Worm (Caenorhabditis elegans): ENCODE results near the gene nit-1.

nit-1 gene

ce11 chrIII:3875608-3876007 is 46.4 kb upstream of the nit-1 start (continued):
- TF ChIP-seq alr-1 (tag; optimal IDR thresholded peaks at IDR 0.05; ENCODE audit: borderline replicate concordance) = no peak
- no peak for TF ChIP-seq ceh-88 (GFP tag; IDR thresholded peaks at IDR 0.05)
- TF ChIP-seq C04F5.9 (tag; optimal IDR thresholded peaks at IDR 0.05) = no peak
- no peak for TF ChIP-seq dsc-1 (tag; optimal IDR thresholded peaks at IDR 0.05)
- TF ChIP-seq nhr-76 (tag; optimal IDR thresholded peaks at IDR 0.05) = no peak
- no peak for TF ChIP-seq nhr-237 (tag; optimal IDR thresholded peaks at IDR 0.05)
- peak; percentile 62 for TF ChIP-seq lin-14 (GFP tag; optimal IDR thresholded peaks at IDR 0.05)
- TF ChIP-seq nhr-11 (tag; optimal IDR thresholded peaks at IDR 0.05) = no peak
- TF ChIP-seq nhr-84 (tag; optimal IDR thresholded peaks at IDR 0.05) = no peak
- peak in 2 of 6 experiments; percentile 48 to 94 for TF ChIP-seq elt-3 (tag; optimal IDR thresholded peaks at IDR 0.05)

- TF ChIP-seq snpc-4 (tag; optimal IDR thresholded peaks at IDR 0.05) (no peak), snu-23 (GFP tag; optimal IDR thresholded peaks at IDR 0.05) (peak; percentile 10), sptf-1 (tag; optimal IDR thresholded peaks at IDR 0.05) (no peak), nhr-85 (tag) (peak; percentile 36), blmp-1 (tag; optimal IDR thresholded peaks at IDR 0.05) (peak; percentile 66), mep-1 (tag; optimal IDR thresholded peaks at IDR 0.05) (no peak), ztf-11 (tag; optimal IDR thresholded peaks at IDR 0.05) (no peak), elt-2 (tag; optimal IDR thresholded peaks at IDR 0.05) (peak; percentile 52), lin-39 (tag; optimal IDR thresholded peaks at IDR 0.05) (no peak), lir-3 (tag; optimal IDR thresholded peaks at IDR 0.05; ENCODE audit: poor library complexity) (no peak), nhr-19 (GFP tag; conservative IDR thresholded peaks at IDR 0.05) (no peak), Y116A8C.19 (tag; optimal IDR thresholded peaks at IDR 0.05; ENCODE audit: borderline replicate concordance) (no peak), C04F5.9 (tag; optimal IDR thresholded peaks at IDR 0.05) (no peak), dsc-1 (tag; optimal IDR thresholded peaks at IDR 0.05) (no peak), pag-3 (tag; optimal IDR thresholded peaks at IDR 0.05; ENCODE audit: borderline replicate concordance, insufficient read depth) (no peak), unc-62 (GFP tag; optimal IDR thresholded peaks at IDR 0.05) (no peak), mef-2 (tag; optimal IDR thresholded peaks at IDR 0.05) (no peak), lin-14 (GFP tag; optimal IDR thresholded peaks at IDR 0.05) (no peak), ceh-90 (tag; optimal IDR thresholded peaks at IDR 0.05) (no peak), nhr-90 (tag; optimal IDR thresholded peaks at IDR 0.05; ENCODE audit: poor library complexity) (no peak), pax-3 (tag; optimal IDR thresholded peaks at IDR 0.05) (no peak), fkh-4 (tag; optimal IDR thresholded peaks at IDR 0.05; ENCODE audit: borderline replicate concordance) (no peak), efl-1 (optimal IDR thresholded peaks at IDR 0.05) (no peak), efl-1 (GFP tag; optimal IDR thresholded peaks at IDR 0.05 in 1 of 2) (peak in 1 of 2 experiments; percentile 66), nhr-71 (tag; optimal IDR thresholded peaks at IDR 0.05) (peak; percentile 30)
Measured at ce11 chrIII:3876197-3876897, 45.7 kb upstream of the nit-1 start.

DNA sequence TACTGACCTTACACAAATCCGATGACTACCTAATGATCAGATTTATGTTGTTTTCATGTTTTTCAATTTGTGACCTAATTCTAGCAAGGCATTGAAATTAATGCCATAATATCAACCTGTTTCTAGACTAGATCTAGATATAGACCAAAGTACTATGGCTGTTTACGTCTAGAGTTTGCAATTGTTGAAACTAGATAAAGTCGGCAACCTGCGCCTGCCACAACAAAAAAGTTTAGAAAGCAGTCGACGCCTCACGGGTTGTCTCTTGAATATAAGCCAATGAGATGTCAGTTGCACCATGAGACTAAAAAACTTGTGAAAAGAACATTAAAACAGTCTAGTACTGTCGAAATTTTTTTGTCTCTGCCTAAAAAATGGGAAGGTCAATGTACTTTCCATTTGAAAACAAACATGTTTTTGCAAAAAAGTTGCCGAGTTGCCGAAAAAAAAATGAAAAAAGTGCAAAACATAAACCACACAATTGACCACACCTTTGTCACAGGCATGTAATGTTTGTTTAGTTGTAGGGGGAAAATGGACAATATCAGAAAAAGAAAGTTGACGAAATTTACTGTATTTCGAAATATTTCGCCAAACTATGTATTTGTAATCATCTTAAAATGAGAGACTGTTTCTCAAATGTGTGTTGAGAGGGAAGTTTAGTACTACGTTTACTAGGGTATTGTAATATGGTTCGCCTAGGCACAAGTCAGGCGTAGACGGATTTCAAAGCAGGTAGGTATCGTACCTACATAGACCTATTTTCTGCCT is 42.8 kb upstream of the nit-1 start:
- no peak for TF ChIP-seq zag-1 (tag; optimal IDR thresholded peaks at IDR 0.05)
- no peak for TF ChIP-seq alr-1 (tag; optimal IDR thresholded peaks at IDR 0.05; ENCODE audit: borderline replicate concordance)
- TF ChIP-seq unc-130 (tag; optimal IDR thresholded peaks at IDR 0.05) = no peak
- TF ChIP-seq sup-37 (GFP tag; optimal IDR thresholded peaks at IDR 0.05) = no peak
- no peak for TF ChIP-seq nhr-237 (tag; optimal IDR thresholded peaks at IDR 0.05)
- peak; percentile 79 for TF ChIP-seq skn-1 (tag; optimal IDR thresholded peaks at IDR 0.05)
- no peak for TF ChIP-seq hpl-2 (GFP tag; optimal IDR thresholded peaks at IDR 0.05)
- no peak for TF ChIP-seq mep-1 (tag; optimal IDR thresholded peaks at IDR 0.05)
- TF ChIP-seq nhr-85 (tag) = peak; percentile 54
- no peak for TF ChIP-seq ceh-88 (GFP tag; IDR thresholded peaks at IDR 0.05)
- TF ChIP-seq nhr-71 (tag; optimal IDR thresholded peaks at IDR 0.05) = no peak
- TF ChIP-seq ets-5 (GFP tag; IDR thresholded peaks at IDR 0.05) = no peak
- TF ChIP-seq dsc-1 (tag; optimal IDR thresholded peaks at IDR 0.05) = no peak
- no peak for TF ChIP-seq efl-1 (optimal IDR thresholded peaks at IDR 0.05)
- peak in 1 of 2 experiments; percentile 87 for TF ChIP-seq efl-1 (GFP tag; optimal IDR thresholded peaks at IDR 0.05 in 1 of 2)
